Fruit fly (Drosophila melanogaster): ENCODE data around the gene Trs20.

The Trs20 gene

DNA sequence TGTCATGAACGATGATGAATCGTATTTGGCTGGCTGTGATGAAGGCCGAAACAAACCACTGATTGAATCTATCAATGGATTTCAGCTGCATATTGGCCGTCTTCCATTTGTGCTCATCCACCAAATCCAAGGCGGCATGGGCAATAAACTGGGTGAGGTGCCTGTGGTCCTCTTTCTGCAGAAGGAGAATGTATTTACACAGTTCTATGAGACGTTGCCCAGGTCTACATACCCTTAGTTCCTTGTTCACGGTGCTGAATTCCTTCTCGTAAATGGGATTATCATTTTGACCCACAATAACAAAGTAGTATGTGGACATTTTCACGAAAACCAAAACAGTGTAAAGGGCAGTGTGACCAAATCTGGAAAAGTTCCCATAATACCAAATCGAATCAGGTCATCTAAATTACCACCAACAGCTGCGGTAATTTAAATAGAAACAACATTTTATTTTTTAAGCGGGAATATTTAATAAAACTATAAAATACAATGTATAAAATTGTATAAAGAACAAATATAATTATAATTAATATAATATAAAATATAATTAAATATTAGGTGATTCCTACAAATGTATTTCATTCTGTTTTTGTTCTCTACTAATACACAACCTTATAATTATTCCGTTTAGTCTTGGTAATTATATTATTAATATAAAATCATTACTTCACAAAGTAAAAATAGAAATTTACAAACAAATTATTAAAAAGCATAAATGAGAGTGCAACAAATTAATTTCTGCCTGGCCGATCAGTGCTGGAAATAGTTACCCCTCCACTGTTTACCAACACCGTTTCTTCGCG lies at the start of gene Trs20, which contains the start of gene elg1:
Gene Trs20, minus strand, starts transcription at position 369 of the 803 bp plus-strand sequence.
Gene elg1, plus strand, starts transcription at position 765 of the 803 bp plus-strand sequence.
- peak; percentile 43 for TF ChIP-seq noc (tag; optimal IDR thresholded peaks at IDR 0.05)

DNA sequence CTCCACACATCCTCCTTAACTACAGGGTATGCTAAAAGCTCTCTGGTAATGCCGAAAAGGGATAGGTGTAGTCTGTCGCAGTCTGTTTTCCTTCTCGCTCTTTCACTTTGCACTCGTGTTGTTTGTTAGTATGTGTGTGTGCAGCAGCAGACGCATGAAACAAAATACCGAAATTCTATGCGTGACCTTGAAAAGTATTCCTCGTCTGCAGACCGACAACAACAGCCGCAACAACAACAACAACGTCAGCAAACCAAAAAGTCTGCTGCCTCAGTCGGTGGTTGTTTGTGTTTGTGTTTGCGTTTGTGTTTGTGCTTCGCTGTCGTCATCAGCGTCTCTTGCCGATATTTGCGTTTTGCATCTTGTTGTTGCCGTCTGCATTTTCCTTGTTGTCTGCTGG lies 47.0 kb upstream of the Trs20 start:
- TF ChIP-seq noc (tag; optimal IDR thresholded peaks at IDR 0.05) = no peak

DNA sequence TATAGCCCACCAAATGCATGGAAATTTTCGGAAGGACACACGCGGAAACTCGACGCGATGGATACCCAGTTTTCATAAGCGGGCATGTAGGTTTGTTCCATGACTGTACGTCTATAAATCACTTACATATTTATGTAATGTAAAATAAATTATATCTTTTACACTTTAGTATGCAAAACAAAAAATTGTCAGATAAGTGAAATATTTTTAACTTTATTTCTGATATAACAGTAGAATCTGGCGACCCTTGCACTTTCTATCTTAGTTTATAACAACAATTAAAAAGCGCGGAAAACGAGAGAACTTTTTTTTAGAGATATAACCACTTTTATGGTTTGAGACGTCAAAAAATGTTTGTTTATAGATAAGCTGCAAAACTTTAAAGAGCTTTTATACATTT lies 46.3 kb upstream of the Trs20 start:
- TF ChIP-seq noc (tag; optimal IDR thresholded peaks at IDR 0.05) = no peak

DNA sequence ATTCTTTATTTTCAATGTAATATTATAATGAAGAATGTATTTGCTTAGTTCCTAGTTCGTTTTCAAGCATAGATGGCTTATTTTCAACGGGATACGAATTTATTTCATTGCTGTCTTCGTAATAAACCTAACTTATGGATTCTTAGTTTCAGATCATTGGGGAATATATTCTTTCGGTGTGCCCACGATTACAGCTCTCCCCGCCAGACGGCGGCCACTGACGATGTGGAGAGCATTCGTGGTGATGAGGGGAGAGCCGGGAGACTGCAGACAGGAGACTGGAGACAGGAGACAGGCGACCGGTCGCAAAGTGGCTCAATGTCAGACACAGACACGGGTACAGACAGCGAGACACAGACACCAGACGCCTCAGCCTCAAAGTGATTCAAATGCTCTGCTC lies 45.9 kb upstream of the Trs20 start:
- no peak for TF ChIP-seq noc (tag; optimal IDR thresholded peaks at IDR 0.05)

DNA sequence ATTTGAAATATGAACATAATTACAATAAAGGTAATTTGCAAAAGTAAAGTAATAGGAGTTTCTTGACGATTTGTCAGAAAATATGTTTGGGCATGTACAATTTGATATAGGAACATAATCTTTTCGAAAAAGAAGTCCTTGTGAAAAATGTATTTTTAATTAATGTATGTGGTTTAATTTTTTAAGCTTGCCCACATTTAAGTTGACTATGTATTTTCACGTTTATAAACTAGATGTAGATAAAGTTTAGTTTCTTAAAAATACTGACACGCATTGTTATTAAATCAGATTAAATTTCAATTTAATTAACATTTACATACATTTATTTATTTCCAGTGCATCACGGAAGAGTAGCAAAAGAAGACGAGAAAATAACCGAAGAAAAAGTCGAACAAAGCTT lies 45.1 kb upstream of the Trs20 start:
- no peak for TF ChIP-seq noc (tag; optimal IDR thresholded peaks at IDR 0.05)

DNA sequence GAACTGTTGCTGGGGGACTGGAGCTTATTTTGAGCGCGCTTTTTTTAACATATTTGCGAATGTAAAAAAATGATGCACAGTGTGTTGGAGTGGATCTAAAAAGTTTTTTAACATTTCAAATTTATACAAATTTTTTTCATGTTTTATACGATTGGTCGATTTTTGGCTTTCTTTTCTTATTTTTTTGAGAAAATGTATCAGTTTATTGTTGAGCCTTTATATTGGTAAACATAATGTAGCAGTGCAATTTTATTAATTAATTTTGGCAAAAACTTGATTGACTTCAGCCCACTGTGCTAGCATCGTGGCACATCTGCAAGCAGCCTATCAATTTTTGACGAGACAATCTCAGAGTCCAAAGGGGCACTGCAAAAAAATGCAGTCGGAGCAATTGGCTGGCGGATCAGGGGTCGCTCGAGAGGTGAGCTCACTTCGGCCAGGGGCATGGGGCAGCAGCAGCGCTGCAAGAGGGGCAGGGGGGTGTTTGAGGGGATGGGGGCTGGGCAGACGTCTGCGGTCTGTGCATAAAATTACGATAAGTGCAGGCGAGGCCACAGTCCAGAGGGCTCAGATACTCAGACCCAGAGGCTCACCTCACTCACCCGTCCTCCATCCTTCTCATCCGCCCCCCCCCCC lies 44.3 kb upstream of the Trs20 start:
- no peak for TF ChIP-seq noc (tag; optimal IDR thresholded peaks at IDR 0.05)

DNA sequence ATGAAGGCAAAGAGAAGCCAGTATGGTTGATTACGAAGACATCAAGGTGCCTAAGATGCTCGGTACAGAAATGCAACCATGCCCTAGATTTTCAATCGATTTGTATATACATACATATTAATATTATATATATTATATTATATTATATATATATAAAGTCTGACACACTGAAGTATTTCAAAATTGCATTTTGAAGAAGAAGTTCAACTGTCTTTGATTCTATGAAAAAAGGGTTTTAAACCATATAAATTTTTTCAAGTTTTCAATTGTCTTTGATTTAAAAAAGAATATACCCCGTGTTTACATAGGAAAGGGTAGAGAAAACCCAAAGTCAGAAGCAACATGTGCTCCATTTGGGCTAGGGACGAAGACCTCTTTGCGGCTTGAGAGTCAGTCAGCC lies 43.3 kb upstream of the Trs20 start:
- TF ChIP-seq noc (tag; optimal IDR thresholded peaks at IDR 0.05) = no peak

DNA sequence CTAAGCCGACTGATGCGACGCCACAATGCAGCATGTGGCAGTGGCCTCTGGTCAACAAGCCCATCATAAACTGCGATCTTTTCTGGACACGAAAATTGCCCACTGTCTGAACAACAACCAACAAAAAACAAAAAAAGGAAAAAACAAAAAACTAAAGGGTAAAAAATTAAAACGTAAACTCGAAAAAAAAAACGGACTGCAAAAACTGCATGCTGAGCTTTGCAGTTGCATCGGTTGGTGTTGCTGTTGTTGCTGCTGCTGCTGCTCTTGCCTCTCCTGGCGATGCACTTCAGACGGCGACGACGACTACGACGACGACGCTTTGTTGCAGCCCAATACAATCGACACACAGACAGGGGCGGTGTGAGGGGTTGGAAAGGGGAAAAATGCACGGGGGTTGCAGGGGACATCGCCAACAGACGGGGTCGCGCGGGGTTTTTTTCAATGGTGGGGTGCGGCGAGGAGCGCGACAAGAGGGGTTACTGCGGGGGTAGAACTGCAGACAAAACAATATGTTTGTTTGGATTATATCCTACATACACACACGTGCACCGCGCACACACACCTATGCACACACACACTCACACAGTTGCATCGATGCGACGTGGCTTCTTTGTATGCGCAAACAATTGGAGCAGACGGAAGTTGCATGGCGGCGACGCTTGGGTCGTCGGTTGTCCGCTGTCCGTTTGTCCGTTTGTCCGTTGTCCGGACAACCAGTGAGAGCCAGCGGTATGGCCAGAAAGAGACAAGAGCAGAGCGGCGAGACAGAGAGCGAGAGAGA lies 42.6 kb upstream of the Trs20 start:
- TF ChIP-seq noc (tag; optimal IDR thresholded peaks at IDR 0.05) = no peak

DNA sequence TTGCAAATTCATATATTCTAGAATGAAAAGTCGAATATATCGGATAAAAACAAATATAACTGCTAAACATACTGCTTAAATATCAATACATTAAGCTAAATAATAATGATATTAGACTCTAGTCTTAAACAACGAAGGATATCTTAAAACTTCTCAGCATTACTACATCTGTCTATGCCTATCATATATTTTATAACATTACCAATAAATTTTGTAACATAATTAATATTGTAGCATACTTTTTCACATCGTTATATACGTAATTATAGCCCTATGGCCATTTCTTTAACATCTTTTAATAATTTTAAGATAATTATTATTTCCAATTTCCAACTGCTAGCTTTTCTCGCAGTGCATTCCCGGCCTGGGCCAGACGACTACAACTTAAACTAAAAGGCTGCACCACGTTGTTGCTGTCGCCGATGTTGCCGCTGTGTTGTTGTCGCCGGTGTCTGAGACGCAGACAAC lies 41.4 kb upstream of the Trs20 start:
- TF ChIP-seq noc (tag; optimal IDR thresholded peaks at IDR 0.05) = no peak

DNA sequence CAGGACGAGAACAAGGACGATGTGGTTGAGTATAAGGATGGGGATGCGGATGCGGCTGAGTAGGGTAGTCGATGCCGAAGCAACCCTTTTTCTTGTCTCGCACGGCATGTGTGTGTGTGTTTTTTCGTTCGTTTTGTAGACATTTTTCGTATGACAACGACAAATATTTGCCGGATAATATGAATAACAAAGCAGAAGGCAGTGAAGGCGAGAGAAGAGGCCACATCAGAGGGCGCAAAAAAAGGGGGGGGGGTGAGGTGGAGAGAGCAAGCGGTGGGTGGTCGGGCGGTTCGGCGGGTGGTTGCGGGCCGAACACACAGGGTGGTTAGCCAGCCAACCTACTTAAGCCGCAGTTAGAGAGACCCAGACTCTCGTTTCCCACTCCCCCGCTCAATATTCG lies 40.9 kb upstream of the Trs20 start:
- TF ChIP-seq noc (tag; optimal IDR thresholded peaks at IDR 0.05) = no peak

DNA sequence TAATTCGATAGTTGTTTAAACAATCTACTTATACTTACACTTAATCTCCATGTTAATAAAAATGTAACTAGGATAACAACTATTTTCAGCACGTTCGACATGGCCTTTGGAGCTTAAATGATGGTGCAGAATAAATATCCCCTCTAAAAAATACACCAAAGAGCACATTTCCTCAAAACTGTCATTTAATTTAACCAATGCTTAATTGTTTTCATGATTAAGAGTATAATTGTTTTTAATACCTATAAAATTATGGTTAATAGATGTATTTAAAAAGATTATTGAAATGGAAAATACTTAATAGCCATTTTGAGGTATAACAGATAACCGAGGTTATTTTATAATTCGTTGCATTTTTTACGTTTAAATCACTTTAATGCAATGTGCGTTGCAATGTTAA lies 39.8 kb upstream of the Trs20 start, which contains the start of gene CG33795:
Gene CG33795, minus strand, starts transcription at position 101 of the 400 bp plus-strand sequence.
- no peak for TF ChIP-seq noc (tag; optimal IDR thresholded peaks at IDR 0.05)

DNA sequence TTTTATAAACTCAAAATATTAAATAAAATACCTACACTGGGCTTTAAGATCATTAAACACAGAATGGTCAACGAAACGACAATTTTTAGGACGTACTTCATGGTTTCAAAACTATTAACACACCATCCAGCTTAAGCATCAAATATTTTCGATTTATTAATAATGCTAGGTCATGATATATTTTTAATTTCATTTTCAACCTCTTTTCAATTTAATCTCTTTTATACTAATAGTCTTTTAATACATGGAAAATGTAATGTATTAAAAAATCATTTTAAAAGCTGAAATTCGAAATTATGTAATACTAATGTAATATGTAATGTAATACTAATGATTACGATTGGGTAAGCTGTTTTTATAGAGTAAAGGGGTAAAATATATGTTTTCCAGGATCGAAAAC lies 38.6 kb upstream of the Trs20 start, which contains the start of gene CG33796:
Gene CG33796, minus strand, starts transcription at position 101 of the 400 bp plus-strand sequence.
- no peak for TF ChIP-seq noc (tag; optimal IDR thresholded peaks at IDR 0.05)

DNA sequence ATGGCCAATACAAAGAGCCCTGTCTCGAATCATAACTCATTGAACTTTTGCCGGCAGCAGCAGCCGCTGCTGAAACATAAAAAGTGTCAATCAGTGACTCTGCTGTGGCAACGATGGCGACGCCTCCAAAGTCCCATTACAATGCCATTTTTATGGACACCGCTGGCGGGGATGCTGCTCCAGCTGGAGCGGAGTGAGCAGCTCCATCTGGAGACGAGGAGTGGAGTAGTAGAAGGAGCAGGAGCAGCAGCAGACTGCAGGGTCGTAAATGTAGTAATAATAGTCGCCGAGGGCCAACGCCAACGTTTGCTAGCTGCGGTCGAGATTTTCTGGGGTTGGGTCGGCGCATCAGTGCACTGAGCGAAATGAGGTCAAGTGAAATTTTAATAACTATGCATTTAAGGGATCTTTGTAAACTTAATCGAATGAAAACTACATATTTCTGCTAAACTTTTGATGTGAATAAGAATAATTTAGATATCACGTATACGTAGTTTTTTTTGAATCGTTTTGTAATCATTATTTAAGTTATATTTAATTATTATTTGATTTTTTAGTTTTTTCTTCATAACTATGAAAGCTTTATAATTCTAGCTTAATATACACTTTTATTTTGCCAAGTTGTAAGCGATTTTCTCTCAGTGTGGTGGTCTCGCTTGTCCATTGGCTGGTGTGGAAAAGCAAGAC lies 37.2 kb upstream of the Trs20 start:
- TF ChIP-seq noc (tag; optimal IDR thresholded peaks at IDR 0.05) = no peak

DNA sequence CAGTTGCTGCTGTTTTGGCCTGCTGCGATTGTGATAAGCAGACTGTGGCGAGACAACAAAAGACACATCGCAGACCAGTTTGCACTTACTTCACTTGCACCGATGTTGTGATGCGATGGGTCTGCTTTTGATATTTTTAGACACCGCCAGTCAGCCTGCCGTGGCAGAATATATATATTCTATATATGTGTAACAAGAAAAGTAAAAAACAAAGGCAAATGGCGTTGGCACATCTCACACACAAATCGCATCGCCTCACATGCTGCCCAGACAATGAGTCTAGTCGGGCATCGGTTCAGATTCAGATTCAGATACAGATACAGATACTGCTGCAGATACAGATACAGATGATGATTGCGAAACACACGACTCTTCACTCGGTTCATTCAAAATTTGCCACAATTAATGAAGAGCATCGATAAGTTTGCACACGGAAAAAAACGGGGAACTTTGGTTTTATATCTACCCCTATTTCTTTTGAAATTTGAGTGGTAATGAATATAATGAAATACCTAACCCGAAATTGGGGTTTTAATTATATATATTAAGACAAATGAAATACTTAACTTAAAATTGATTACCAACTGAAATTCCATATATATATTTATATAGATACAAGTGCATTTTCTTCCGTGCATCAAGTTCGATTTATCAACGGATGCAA lies 36.4 kb upstream of the Trs20 start:
- TF ChIP-seq noc (tag; optimal IDR thresholded peaks at IDR 0.05) = no peak

DNA sequence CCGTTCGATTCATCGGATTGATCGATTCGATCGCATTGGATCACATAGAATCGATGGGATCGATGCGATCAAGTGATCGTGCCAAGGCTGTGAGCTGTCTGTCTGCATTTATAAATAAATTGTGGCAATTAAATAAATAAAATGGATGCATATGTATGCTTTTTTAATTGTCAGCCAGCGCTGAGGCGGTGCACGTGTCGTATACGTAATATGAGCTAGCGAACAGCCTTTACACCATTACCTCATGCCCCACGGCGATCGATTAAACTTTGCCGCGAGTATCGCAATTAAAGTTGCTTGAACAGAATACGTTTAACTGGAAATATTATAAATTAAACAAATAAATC lies 35.5 kb upstream of the Trs20 start:
- TF ChIP-seq noc (tag; optimal IDR thresholded peaks at IDR 0.05) = no peak

Measured in whole organism, larva.